Fruit fly (Drosophila melanogaster): ENCODE measurements around the gene Hsp60B.

The Hsp60B gene

DNA sequence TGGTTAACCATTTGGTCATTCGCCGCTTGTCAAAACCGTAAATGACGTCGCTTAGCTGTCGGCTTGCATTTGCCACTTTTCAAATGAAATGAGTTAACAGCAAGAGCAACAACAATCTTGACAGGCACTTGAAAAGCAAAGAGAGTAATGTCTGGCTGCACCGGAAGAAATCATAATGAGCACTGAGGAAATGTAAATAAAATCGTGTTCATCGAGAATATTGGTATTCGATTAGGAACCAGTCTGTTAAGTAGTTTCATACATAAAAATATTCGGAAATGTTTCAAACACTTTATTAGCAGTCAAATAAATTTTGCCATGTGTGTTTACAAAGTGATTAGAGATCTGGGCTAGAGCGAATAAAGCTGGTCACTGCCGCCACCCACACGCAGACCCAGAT lies 11.6 kb upstream of the Hsp60B start (continued):
- TF ChIP-seq CG3919 (GFP tag; optimal IDR thresholded peaks at IDR 0.05), result peak; percentile 15

DNA sequence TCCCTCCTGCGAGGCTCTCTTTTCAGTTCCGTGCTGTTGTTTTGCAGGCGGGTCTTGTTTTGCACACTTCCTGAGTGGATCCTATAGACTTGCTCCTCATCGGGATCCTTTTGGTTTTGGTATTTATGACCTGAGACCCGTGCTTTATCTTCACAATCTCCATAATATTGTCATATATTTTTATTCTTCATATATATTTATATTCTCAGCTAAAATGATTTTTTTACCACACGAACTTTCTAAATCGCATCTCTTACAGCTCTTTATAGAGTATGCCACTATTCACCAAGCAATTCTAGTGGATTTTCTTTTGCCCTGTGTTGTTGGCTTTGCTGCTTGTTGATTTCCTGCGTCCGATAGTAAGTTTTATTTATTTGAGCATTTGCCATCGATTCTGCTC lies 10.4 kb upstream of the Hsp60B start:
- no peak for TF ChIP-seq Gug (GFP tag; IDR thresholded peaks at IDR 0.05)
- TF ChIP-seq eg (GFP tag; IDR thresholded peaks at IDR 0.05), result 0 out of 3 replicates have a peak, but pooled peaks have one; percentile 10
- TF ChIP-seq svp (GFP tag), result peak; percentile 59
- peak; percentile 28 for TF ChIP-seq CG34406 (GFP tag; optimal IDR thresholded peaks at IDR 0.05)
- TF ChIP-seq ss (GFP tag; optimal IDR thresholded peaks at IDR 0.05), result peak; percentile 41 to 65
- no peak for TF ChIP-seq esn (GFP tag; optimal IDR thresholded peaks at IDR 0.05)
- TF ChIP-seq lz (GFP tag; optimal IDR thresholded peaks at IDR 0.05), result no peak
- no peak for TF ChIP-seq Hr38 (GFP tag; optimal IDR thresholded peaks at IDR 0.05)
- TF ChIP-seq CG3032 (tag; optimal IDR thresholded peaks at IDR 0.05), result peak; percentile 57
- no peak for TF ChIP-seq CG1621 (tag; optimal IDR thresholded peaks at IDR 0.05)
- no peak for TF ChIP-seq Hr4 (GFP tag; optimal IDR thresholded peaks at IDR 0.05)
- TF ChIP-seq net (GFP tag; optimal IDR thresholded peaks at IDR 0.05), result no peak
- no peak for TF ChIP-seq dac (GFP tag; optimal IDR thresholded peaks at IDR 0.05)
- TF ChIP-seq Ets96B (tag; optimal IDR thresholded peaks at IDR 0.05), result peak; percentile 52
- peak; percentile 73 for TF ChIP-seq Eip78C (GFP tag)
- peak; percentile 37 for TF ChIP-seq acj6 (GFP tag; optimal IDR thresholded peaks at IDR 0.05)
- peak; percentile 50 for TF ChIP-seq CG3919 (GFP tag; optimal IDR thresholded peaks at IDR 0.05)
- peak; percentile 31 for TF ChIP-seq CG32006 (GFP tag; optimal IDR thresholded peaks at IDR 0.05)
- peak; percentile 36 for TF ChIP-seq CG10669 (GFP tag; optimal IDR thresholded peaks at IDR 0.05)
- TF ChIP-seq achi (GFP tag; optimal IDR thresholded peaks at IDR 0.05), result peak; percentile 24
- TF ChIP-seq CG6808 (GFP tag; optimal IDR thresholded peaks at IDR 0.05), result peak; percentile 40
- no peak for TF ChIP-seq CG7368 (GFP tag; optimal IDR thresholded peaks at IDR 0.05)
- peak; percentile 43 for TF ChIP-seq CG8632 (GFP tag; optimal IDR thresholded peaks at IDR 0.05)
- no peak for TF ChIP-seq Hr39 (GFP tag; optimal IDR thresholded peaks at IDR 0.05)
- peak; percentile 2 for TF ChIP-seq Eip75B (GFP tag; optimal IDR thresholded peaks at IDR 0.05)
- TF ChIP-seq CG31627 (GFP tag; optimal IDR thresholded peaks at IDR 0.05), result no peak
- peak; percentile 37; the same call in 1 of the 3 replicates for TF ChIP-seq CG6163 (GFP tag; IDR thresholded peaks at IDR 0.05)
- no peak for TF ChIP-seq Sox15 (GFP tag; optimal IDR thresholded peaks at IDR 0.05)
- TF ChIP-seq Eip93F (GFP tag; optimal IDR thresholded peaks at IDR 0.05), result no peak
- peak; percentile 12 for TF ChIP-seq CG6792 (GFP tag; optimal IDR thresholded peaks at IDR 0.05)
- peak in 1 of 2 experiments; percentile 38 for TF ChIP-seq salr (GFP tag; optimal IDR thresholded peaks at IDR 0.05)
- peak; percentile 9 for TF ChIP-seq Met (GFP tag; optimal IDR thresholded peaks at IDR 0.05)
- peak; percentile 33 for TF ChIP-seq spab (GFP tag; optimal IDR thresholded peaks at IDR 0.05)
- TF ChIP-seq Blimp-1 (GFP tag; optimal IDR thresholded peaks at IDR 0.05), result no peak

DNA sequence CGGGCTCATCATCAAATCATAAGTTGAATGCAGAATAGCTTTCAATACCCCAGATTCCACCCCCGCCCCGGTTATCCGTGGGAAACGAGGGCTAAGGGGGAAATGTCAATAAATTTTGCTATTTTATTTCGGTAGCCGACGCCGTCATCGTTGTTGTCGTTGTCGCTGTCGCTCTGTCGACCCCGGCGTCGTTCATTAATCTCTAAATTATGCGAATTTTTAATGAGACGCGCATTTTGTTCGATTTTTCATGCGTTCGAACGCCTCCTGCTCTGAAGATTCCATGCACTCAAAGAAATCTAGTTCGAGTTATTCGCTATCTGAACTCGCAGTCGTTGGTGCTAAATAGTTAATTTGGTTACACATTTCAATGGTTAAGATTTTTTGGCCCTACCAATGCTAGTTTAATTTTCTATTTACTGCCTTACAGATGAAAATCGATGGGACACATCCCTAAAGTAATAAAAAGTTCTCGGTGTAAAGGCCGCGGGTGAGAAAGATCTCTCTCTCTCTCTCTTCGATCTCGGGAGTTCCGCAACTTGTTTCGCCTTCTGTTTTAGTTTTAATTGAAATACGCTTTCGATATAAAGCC lies 9.8 kb upstream of the Hsp60B start:
- TF ChIP-seq vri (GFP tag; optimal IDR thresholded peaks at IDR 0.05), result peak; percentile 69
- peak; percentile 62 for TF ChIP-seq Smox (GFP tag; optimal IDR thresholded peaks at IDR 0.05)
- TF ChIP-seq fd85E (GFP tag; optimal IDR thresholded peaks at IDR 0.05), result no peak
- TF ChIP-seq OdsH (GFP tag; optimal IDR thresholded peaks at IDR 0.05), result peak; percentile 71
- TF ChIP-seq Hr39 (GFP tag; optimal IDR thresholded peaks at IDR 0.05), result peak; percentile 75
- TF ChIP-seq CG16779 (tag; optimal IDR thresholded peaks at IDR 0.05), result peak; percentile 38
- TF ChIP-seq CG6276 (GFP tag; optimal IDR thresholded peaks at IDR 0.05), result no peak
- TF ChIP-seq CG34406 (GFP tag; optimal IDR thresholded peaks at IDR 0.05), result peak; percentile 52
- TF ChIP-seq Ets21C (GFP tag; optimal IDR thresholded peaks at IDR 0.05), result peak; percentile 66
- TF ChIP-seq CG6808 (GFP tag; optimal IDR thresholded peaks at IDR 0.05), result peak; percentile 79
- peak; percentile 80 for TF ChIP-seq svp (GFP tag)
- TF ChIP-seq Met (GFP tag; optimal IDR thresholded peaks at IDR 0.05), result peak; percentile 75
- TF ChIP-seq Sox102F (GFP tag; optimal IDR thresholded peaks at IDR 0.05), result peak; percentile 71
- TF ChIP-seq Hr38 (GFP tag; optimal IDR thresholded peaks at IDR 0.05), result no peak
- no peak for TF ChIP-seq CG11294 (GFP tag; IDR thresholded peaks at IDR 0.05)
- peak; percentile 65 for TF ChIP-seq CG1621 (tag; optimal IDR thresholded peaks at IDR 0.05)
- TF ChIP-seq Blimp-1 (GFP tag; optimal IDR thresholded peaks at IDR 0.05), result peak; percentile 4
- peak; percentile 72 for TF ChIP-seq dsx (GFP tag; optimal IDR thresholded peaks at IDR 0.05; ENCODE audit: poor library complexity, severe bottlenecking)
- peak; percentile 80 for TF ChIP-seq Ets96B (tag; optimal IDR thresholded peaks at IDR 0.05)
- peak; percentile 73 for TF ChIP-seq Sox14 (GFP tag; optimal IDR thresholded peaks at IDR 0.05)
- TF ChIP-seq cyc (GFP tag; optimal IDR thresholded peaks at IDR 0.05), result peak; percentile 62
- peak; percentile 85 for TF ChIP-seq fd59A (GFP tag; optimal IDR thresholded peaks at IDR 0.05)
- no peak for TF ChIP-seq CG15336 (GFP tag; IDR thresholded peaks at IDR 0.05)
- TF ChIP-seq CG3919 (GFP tag; optimal IDR thresholded peaks at IDR 0.05), result peak; percentile 71
- peak; percentile 72 for TF ChIP-seq Eip75B (GFP tag; optimal IDR thresholded peaks at IDR 0.05)

Measured in whole organism, prepupa.